Worm (Caenorhabditis elegans): ENCODE data around the gene C18D11.3.
"Not testable (repeated sequence)": the region's sequence is repeated elsewhere in the genome, so short reads cannot be mapped to it uniquely, and the experiment has no call there.

The C18D11.3 gene

DNA sequence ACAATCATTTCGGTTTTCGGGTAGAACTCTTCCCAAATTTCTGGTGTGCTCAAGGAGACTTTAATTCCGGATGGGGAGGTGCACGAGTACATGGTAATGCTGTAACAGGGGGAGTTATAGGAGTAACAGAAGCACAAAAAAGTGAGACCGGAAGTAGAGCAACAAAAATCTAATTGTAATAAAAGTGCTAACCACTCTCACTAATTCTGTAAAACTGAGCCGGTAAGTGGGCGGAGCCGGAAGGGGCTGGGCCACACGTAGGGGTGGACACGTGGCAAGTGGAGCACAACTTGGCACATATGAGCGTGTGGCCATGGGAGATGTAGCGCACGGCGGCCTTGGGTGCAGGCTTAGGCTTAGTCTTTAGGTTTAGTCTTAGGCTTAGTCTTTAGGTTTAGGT is 37.3 kb upstream of the C18D11.3 start, which contains the start of gene tbx-38:
Gene tbx-38 (minus strand): TSS at position 101 of the 400 bp plus-strand sequence.
- no peak for TF ChIP-seq lin-15B (tag; optimal IDR thresholded peaks at IDR 0.05)
- no peak for TF ChIP-seq elt-3 (tag; optimal IDR thresholded peaks at IDR 0.05)
- TF ChIP-seq zip-4 (GFP tag; optimal IDR thresholded peaks at IDR 0.05): no peak
- TF ChIP-seq efl-3 (GFP tag; optimal IDR thresholded peaks at IDR 0.05): no peak
- TF ChIP-seq tlp-1 (tag; optimal IDR thresholded peaks at IDR 0.05): no peak
- no peak for TF ChIP-seq pag-3 (tag; optimal IDR thresholded peaks at IDR 0.05; ENCODE audit: borderline replicate concordance, insufficient read depth)
- no peak for TF ChIP-seq nhr-84 (tag; optimal IDR thresholded peaks at IDR 0.05)
- TF ChIP-seq sup-37 (GFP tag; optimal IDR thresholded peaks at IDR 0.05): no peak
- no peak for TF ChIP-seq nhr-11 (tag; optimal IDR thresholded peaks at IDR 0.05)
- no peak for TF ChIP-seq nhr-28 (tag; optimal IDR thresholded peaks at IDR 0.05)
- no peak for TF ChIP-seq ceh-88 (GFP tag; IDR thresholded peaks at IDR 0.05)
- no peak for TF ChIP-seq hlh-4 (tag; optimal IDR thresholded peaks at IDR 0.05)
- no peak for TF ChIP-seq ces-1 (GFP tag; optimal IDR thresholded peaks at IDR 0.05)
- TF ChIP-seq blmp-1 (tag; optimal IDR thresholded peaks at IDR 0.05): no peak
- TF ChIP-seq nhr-19 (GFP tag; conservative IDR thresholded peaks at IDR 0.05): no peak
- TF ChIP-seq ets-5 (GFP tag; IDR thresholded peaks at IDR 0.05): no peak
- TF ChIP-seq unc-86 (tag; optimal IDR thresholded peaks at IDR 0.05): no peak
- TF ChIP-seq nhr-85 (tag): no peak
- no peak for TF ChIP-seq egl-13 (tag; optimal IDR thresholded peaks at IDR 0.05)

DNA sequence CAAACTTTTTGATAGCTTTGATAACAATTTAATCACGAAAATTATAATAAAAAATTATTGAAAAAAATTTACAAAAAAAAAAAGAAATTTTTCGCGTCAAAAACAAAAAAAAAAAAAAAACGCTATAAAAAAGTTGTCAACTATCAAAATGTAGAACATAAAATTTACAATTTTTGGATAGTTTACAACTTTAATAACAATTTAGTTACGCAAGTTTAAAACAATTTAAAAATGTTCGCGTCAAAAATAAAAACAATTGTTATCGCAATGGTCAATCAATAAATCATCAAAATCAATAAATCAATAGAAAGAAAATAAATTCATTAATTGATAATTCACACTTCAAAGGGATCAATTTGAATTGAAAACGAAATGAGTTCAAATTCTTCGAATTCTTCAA is 35.9 kb upstream of the C18D11.3 start, which contains the start of gene C24H11.1:
Gene C24H11.1 (plus strand): TSS at position 301 of the 400 bp plus-strand sequence.
- not testable (repeated sequence) for TF ChIP-seq ceh-90 (tag; optimal IDR thresholded peaks at IDR 0.05); isw-1 (GFP tag; IDR thresholded peaks at IDR 0.05); dsc-1 (tag; optimal IDR thresholded peaks at IDR 0.05)

DNA sequence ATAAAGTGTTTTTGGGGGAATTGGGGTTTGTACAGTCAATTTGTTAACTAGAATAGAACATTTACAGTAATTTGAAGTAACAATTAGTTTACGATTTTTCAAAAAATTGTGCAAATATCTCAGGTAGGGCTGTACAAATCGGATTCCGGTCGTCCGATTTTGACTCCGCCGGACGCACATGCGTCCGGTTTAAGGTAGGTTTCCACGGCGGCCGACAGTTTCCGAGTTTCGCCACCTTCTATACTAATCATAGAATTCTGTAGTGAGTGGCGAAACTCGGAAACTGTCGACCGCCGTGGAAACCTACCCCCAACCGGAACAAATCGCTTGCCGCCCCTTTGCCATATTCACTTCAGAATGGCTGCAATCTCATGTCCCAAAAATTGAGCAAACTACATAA is 33.8 kb upstream of the C18D11.3 start:
- no peak for TF ChIP-seq mdl-1 (tag; optimal IDR thresholded peaks at IDR 0.05)
- TF ChIP-seq egl-27 (tag; optimal IDR thresholded peaks at IDR 0.05): no peak
- TF ChIP-seq isw-1 (GFP tag; IDR thresholded peaks at IDR 0.05): no peak
- no peak for TF ChIP-seq Y116A8C.19 (tag; optimal IDR thresholded peaks at IDR 0.05; ENCODE audit: borderline replicate concordance)
- TF ChIP-seq sptf-1 (tag; optimal IDR thresholded peaks at IDR 0.05): no peak
- TF ChIP-seq aha-1 (tag; optimal IDR thresholded peaks at IDR 0.05): no peak
- no peak for TF ChIP-seq unc-130 (tag; optimal IDR thresholded peaks at IDR 0.05)
- TF ChIP-seq lin-35 (GFP tag; optimal IDR thresholded peaks at IDR 0.05): no peak
- TF ChIP-seq fkh-10 (GFP tag; optimal IDR thresholded peaks at IDR 0.05): no peak
- no peak for TF ChIP-seq lsy-2 (tag; optimal IDR thresholded peaks at IDR 0.05)

DNA sequence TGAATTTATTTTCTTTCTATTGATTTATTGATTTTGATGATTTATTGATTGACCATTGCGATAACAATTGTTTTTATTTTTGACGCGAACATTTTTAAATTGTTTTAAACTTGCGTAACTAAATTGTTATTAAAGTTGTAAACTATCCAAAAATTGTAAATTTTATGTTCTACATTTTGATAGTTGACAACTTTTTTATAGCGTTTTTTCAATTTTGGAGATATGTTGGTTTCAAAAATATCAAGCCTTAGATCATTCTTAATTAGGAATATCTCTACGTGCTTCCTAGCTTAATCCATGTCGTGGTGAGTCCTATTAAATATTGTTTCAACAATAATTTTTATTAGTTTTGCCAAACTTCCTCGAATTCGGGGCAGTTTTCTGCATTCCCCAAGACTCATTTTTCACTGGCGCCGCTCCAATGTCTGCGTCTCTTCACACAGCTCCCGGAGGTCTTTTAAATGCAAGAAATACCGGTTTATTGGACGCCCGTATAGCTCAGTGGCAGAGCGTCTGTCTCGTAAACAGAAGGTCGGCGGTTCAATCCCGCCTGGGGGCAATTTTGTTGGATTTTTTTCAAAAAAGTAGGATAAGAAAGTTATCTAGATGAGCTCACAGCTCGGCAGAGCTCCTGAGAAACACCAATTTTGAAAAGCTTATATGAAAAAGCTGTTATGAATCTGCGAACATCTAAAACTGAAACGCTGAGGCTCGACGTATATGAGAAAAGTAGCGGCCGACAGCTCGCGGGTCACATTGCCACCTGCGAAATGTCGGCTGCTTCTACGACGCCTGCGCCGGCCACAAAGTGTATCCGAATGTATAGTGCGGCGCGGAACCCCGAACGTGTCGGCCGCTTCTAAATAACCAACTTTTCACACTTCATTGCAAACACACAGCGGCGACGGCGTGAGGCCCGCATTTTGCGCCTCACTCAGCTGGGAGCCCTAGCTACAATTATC is 30.7 kb upstream of the C18D11.3 start, which contains the start of gene C24H11.2:
Gene C24H11.2 (minus strand): TSS at position 51 of the 962 bp plus-strand sequence.
- TF ChIP-seq nhr-47 (tag; optimal IDR thresholded peaks at IDR 0.05): peak; percentile 70
- TF ChIP-seq nhr-19 (GFP tag; conservative IDR thresholded peaks at IDR 0.05): peak; percentile 63
- peak; percentile 62 for TF ChIP-seq xbp-1 (tag; optimal IDR thresholded peaks at IDR 0.05)
- TF ChIP-seq lin-14 (GFP tag; optimal IDR thresholded peaks at IDR 0.05): peak; percentile 56
- peak; percentile 53 for TF ChIP-seq F16B12.6 (tag; optimal IDR thresholded peaks at IDR 0.05)
- TF ChIP-seq unc-98 (GFP tag; IDR thresholded peaks at IDR 0.05): peak; percentile 57; the same call in 1 of the 2 replicates
- TF ChIP-seq nhr-71 (tag; optimal IDR thresholded peaks at IDR 0.05): peak; percentile 72
- TF ChIP-seq nhr-85 (tag): peak; percentile 74
- TF ChIP-seq lin-35 (GFP tag; optimal IDR thresholded peaks at IDR 0.05): peak; percentile 46 to 72
- TF ChIP-seq ceh-88 (GFP tag; IDR thresholded peaks at IDR 0.05): 0 out of 2 replicates have a peak, but pooled peaks have one; percentile 11
- TF ChIP-seq fos-1 (tag; optimal IDR thresholded peaks at IDR 0.05): peak; percentile 62
- TF ChIP-seq fkh-10 (GFP tag; optimal IDR thresholded peaks at IDR 0.05): peak; percentile 0
- peak in 1 of 6 experiments; percentile 29 for TF ChIP-seq elt-3 (tag; optimal IDR thresholded peaks at IDR 0.05)
- peak; percentile 73 for TF ChIP-seq snu-23 (GFP tag; optimal IDR thresholded peaks at IDR 0.05)
- peak; percentile 46 to 64 for TF ChIP-seq efl-1 (optimal IDR thresholded peaks at IDR 0.05)
- peak; percentile 55 to 96 for TF ChIP-seq efl-1 (GFP tag; optimal IDR thresholded peaks at IDR 0.05 in 1 of 2)
- peak; percentile 52 to 76 for TF ChIP-seq lsy-2 (tag; optimal IDR thresholded peaks at IDR 0.05)
- TF ChIP-seq dpl-1 (GFP tag; optimal IDR thresholded peaks at IDR 0.05): peak; percentile 50 to 56 (median 55)
- TF ChIP-seq mep-1 (tag; optimal IDR thresholded peaks at IDR 0.05): peak; percentile 74
- peak; percentile 94 for TF ChIP-seq snpc-4 (tag; optimal IDR thresholded peaks at IDR 0.05)
- TF ChIP-seq isw-1 (GFP tag; IDR thresholded peaks at IDR 0.05): 0 out of 2 replicates have a peak, but pooled peaks have one; percentile 4
- peak; percentile 62 for TF ChIP-seq irx-1 (tag; optimal IDR thresholded peaks at IDR 0.05)
